Fruit fly (Drosophila melanogaster): Measurements from ENCODE around the gene CG12071.

- TF ChIP-seq pdm3 (GFP tag; optimal IDR thresholded peaks at IDR 0.05) (peak; percentile 47), topi (GFP tag; optimal IDR thresholded peaks at IDR 0.05) (peak; percentile 76), spab (GFP tag; optimal IDR thresholded peaks at IDR 0.05) (no peak), Lpt (GFP tag; optimal IDR thresholded peaks at IDR 0.05) (no peak), CG6854 (GFP tag; optimal IDR thresholded peaks at IDR 0.05) (no peak), eg (GFP tag; IDR thresholded peaks at IDR 0.05) (no peak), CG31627 (GFP tag; optimal IDR thresholded peaks at IDR 0.05) (peak; percentile 65), dsx (GFP tag; optimal IDR thresholded peaks at IDR 0.05; ENCODE audit: poor library complexity, severe bottlenecking) (peak; percentile 36), Hr38 (GFP tag; optimal IDR thresholded peaks at IDR 0.05) (no peak), CG34406 (GFP tag; optimal IDR thresholded peaks at IDR 0.05) (peak; percentile 8), net (GFP tag; optimal IDR thresholded peaks at IDR 0.05) (no peak), Sox15 (GFP tag; optimal IDR thresholded peaks at IDR 0.05) (peak; percentile 41), achi (GFP tag; optimal IDR thresholded peaks at IDR 0.05) (peak; percentile 14)
Measured at dm6 chr3R:30843709-30844108, 37.1 kb downstream of the CG12071 start.

All from whole organism, prepupa.